Worm (Caenorhabditis elegans) whole organism, L4 larva: ENCODE measurements around the gene pbo-6.
"Not testable (repeated sequence)": the region's sequence is repeated elsewhere in the genome, so short reads cannot be mapped to it uniquely, and the experiment has no call there.

Source experiments
- ceh-82 ChIP-seq: sonication (generic microtip); optimal IDR thresholded peaks from 2 replicates; lab custom pipeline; 2017; ENCODE audit warnings: missing biosample characterization, missing genetic modification characterization
- fkh-10 ChIP-seq: fragments of 150-350 bp; optimal IDR thresholded peaks from 2 replicates; lab custom pipeline; 2014; ENCODE audit warnings: missing biosample characterization, missing genetic modification reagents, missing genetic modification characterization
- mdl-1 ChIP-seq, 2 experiments: fragments of 150-350 bp in 1 of 2; sonication (generic microtip) in 1 of 2; optimal IDR thresholded peaks; 2 replicates each; lab custom pipeline; 2014 to 2017; ENCODE audit warnings: missing biosample characterization in 2 of 2, missing genetic modification characterization in 2 of 2

ce11 chrX:17442539-17442938 is 13.7 kb downstream of the pbo-6 start:
- not testable (repeated sequence) for TF ChIP-seq ceh-82 (tag; lab: Kevin White, UChicago); mdl-1 (tag; optimal IDR thresholded peaks at IDR 0.05; lab: Kevin White, UChicago); fkh-10 (GFP tag; lab: Kevin White, UChicago)
